Worm (Caenorhabditis elegans): Measurements from ENCODE around the gene ZC239.17.

The ZC239.17 gene

ce11 chrII:3249406-3249805 lies 23.7 kb upstream of the ZC239.17 start, which contains the start of gene clec-124:
TSS of gene clec-124 (plus strand) at chrII:3249706.
- TF ChIP-seq elt-1 (tag; optimal IDR thresholded peaks at IDR 0.05; ENCODE audit: borderline replicate concordance, insufficient read depth): no peak
- no peak for TF ChIP-seq ham-2 (GFP tag; optimal IDR thresholded peaks at IDR 0.05)
- no peak for TF ChIP-seq nhr-28 (tag; optimal IDR thresholded peaks at IDR 0.05)
- no peak for TF ChIP-seq ceh-39 (tag; optimal IDR thresholded peaks at IDR 0.05)
- TF ChIP-seq M03D4.4 (tag; optimal IDR thresholded peaks at IDR 0.05): no peak
- TF ChIP-seq nhr-237 (tag; optimal IDR thresholded peaks at IDR 0.05): no peak
- no peak for TF ChIP-seq pha-4 (tag; optimal IDR thresholded peaks at IDR 0.05)
- TF ChIP-seq snpc-4 (tag; optimal IDR thresholded peaks at IDR 0.05): no peak
- TF ChIP-seq lin-13 (tag; optimal IDR thresholded peaks at IDR 0.05): no peak
- no peak for TF ChIP-seq flh-1 (GFP tag; optimal IDR thresholded peaks at IDR 0.05)
- TF ChIP-seq mab-5 (tag; optimal IDR thresholded peaks at IDR 0.05): no peak
- no peak for TF ChIP-seq mep-1 (tag; optimal IDR thresholded peaks at IDR 0.05)
- TF ChIP-seq tbx-8 (GFP tag; optimal IDR thresholded peaks at IDR 0.05): no peak
- TF ChIP-seq blmp-1 (tag; optimal IDR thresholded peaks at IDR 0.05): no peak
- TF ChIP-seq mls-2 (tag; optimal IDR thresholded peaks at IDR 0.05): no peak
- no peak for TF ChIP-seq unc-39 (tag; optimal IDR thresholded peaks at IDR 0.05)
- no peak for TF ChIP-seq nhr-12 (tag; optimal IDR thresholded peaks at IDR 0.05)

- peak; percentile 35 for TF ChIP-seq hlh-1 (tag; optimal IDR thresholded peaks at IDR 0.05)
- no peak for TF ChIP-seq sptf-1 (tag; optimal IDR thresholded peaks at IDR 0.05)
These were observed 22.5 kb upstream of the ZC239.17 start, which contains the start of the genes fbxc-50 and C17F4.2 for ce11 chrII:3248043-3248718. TSS of gene fbxc-50 (minus strand) at chrII:3248123. TSS of gene C17F4.2 (plus strand) at chrII:3248668.

- TF ChIP-seq lin-32 (GFP tag; optimal IDR thresholded peaks at IDR 0.05) (no peak), hlh-1 (tag; optimal IDR thresholded peaks at IDR 0.05) (no peak), mls-2 (tag; optimal IDR thresholded peaks at IDR 0.05) (no peak), lin-13 (tag; optimal IDR thresholded peaks at IDR 0.05) (no peak), cnd-1 (tag; optimal IDR thresholded peaks at IDR 0.05) (no peak), sem-2 (GFP tag; optimal IDR thresholded peaks at IDR 0.05) (no peak), snpc-4 (tag; optimal IDR thresholded peaks at IDR 0.05) (no peak), bed-3 (GFP tag; optimal IDR thresholded peaks at IDR 0.05) (no peak), ham-2 (GFP tag; optimal IDR thresholded peaks at IDR 0.05) (no peak), elt-3 (tag; optimal IDR thresholded peaks at IDR 0.05) (no peak)
These were observed 21.9 kb upstream of the ZC239.17 start for ce11 chrII:3247556-3247955.

- TF ChIP-seq unc-62 (GFP tag; optimal IDR thresholded peaks at IDR 0.05) (no peak), lsy-2 (tag; optimal IDR thresholded peaks at IDR 0.05) (no peak), unc-39 (tag; optimal IDR thresholded peaks at IDR 0.05) (no peak), blmp-1 (tag; optimal IDR thresholded peaks at IDR 0.05) (no peak), lin-32 (GFP tag; optimal IDR thresholded peaks at IDR 0.05) (no peak), drap-1 (GFP tag; optimal IDR thresholded peaks at IDR 0.05) (no peak), elt-3 (tag; optimal IDR thresholded peaks at IDR 0.05) (no peak), snpc-4 (tag; optimal IDR thresholded peaks at IDR 0.05) (no peak), nhr-76 (tag; optimal IDR thresholded peaks at IDR 0.05) (no peak), ces-1 (GFP tag; optimal IDR thresholded peaks at IDR 0.05) (no peak)
These were observed 20.2 kb upstream of the ZC239.17 start, which contains the start of gene C17F4.7 for ce11 chrII:3245836-3246235. TSS of gene C17F4.7 (minus strand) at chrII:3246015.

- TF ChIP-seq mls-2 (tag; optimal IDR thresholded peaks at IDR 0.05): no peak
- TF ChIP-seq snpc-4 (tag; optimal IDR thresholded peaks at IDR 0.05): no peak
- TF ChIP-seq sptf-1 (tag; optimal IDR thresholded peaks at IDR 0.05): no peak
- no peak for TF ChIP-seq blmp-1 (tag; optimal IDR thresholded peaks at IDR 0.05)
- TF ChIP-seq cnd-1 (tag; optimal IDR thresholded peaks at IDR 0.05): no peak
- no peak for TF ChIP-seq nhr-2 (tag; optimal IDR thresholded peaks at IDR 0.05)
- no peak for TF ChIP-seq elt-3 (tag; optimal IDR thresholded peaks at IDR 0.05)
- no peak for TF ChIP-seq nhr-76 (tag; optimal IDR thresholded peaks at IDR 0.05)
- TF ChIP-seq ceh-43 (GFP tag; optimal IDR thresholded peaks at IDR 0.05): no peak
- no peak for TF ChIP-seq unc-39 (tag; optimal IDR thresholded peaks at IDR 0.05)
These were observed 19.1 kb upstream of the ZC239.17 start for ce11 chrII:3244758-3245157.

All from whole organism, mixed stage, embryonic.